Fruit fly (Drosophila melanogaster) whole organism, embryonic: ENCODE measurements around the gene Dhdds.

Source experiments
- Atf6 ChIP-seq: fragments of 200-800 bp; sonication (Bioruptor generic); IDR thresholded peaks from 2 replicates; pipeline ENCODE4 v1.3.6; 2022; ENCODE audit warnings: missing biosample characterization, missing genetic modification characterization
- Awh ChIP-seq: fragments of 200-800 bp; sonication (Bioruptor generic); IDR thresholded peaks from 2 replicates; pipeline ENCODE4, ENCODE4 v1.3.6; 2022; ENCODE audit warnings: missing biosample characterization, missing genetic modification characterization
- CG11456 ChIP-seq: fragments of 200-800 bp; sonication (Bioruptor generic); IDR thresholded peaks from 3 replicates; pipeline ENCODE4 v1.3.6; 2022; ENCODE audit warnings: missing biosample characterization, missing genetic modification characterization
- CG12299 ChIP-seq: fragments of 200-800 bp; sonication (Bioruptor generic); optimal IDR thresholded peaks from 2 replicates; lab custom pipeline; 2018; ENCODE audit warnings: missing biosample characterization, mild to moderate bottlenecking, missing genetic modification characterization
- CG12744 ChIP-seq: fragments of 200-800 bp; sonication (Bioruptor generic); optimal IDR thresholded peaks from 2 replicates; lab custom pipeline; 2016; ENCODE audit warnings: missing biosample characterization, missing genetic modification characterization
- CG14014 ChIP-seq: fragments of 200-800 bp; sonication (Bioruptor generic); IDR thresholded peaks from 2 replicates; pipeline ENCODE4 v1.3.6; 2022; ENCODE audit warnings: missing biosample characterization, missing genetic modification characterization
- CG17912 ChIP-seq: fragments of 200-800 bp; sonication (Bioruptor generic); optimal IDR thresholded peaks from 2 replicates; lab custom pipeline; 2018; ENCODE audit warnings: missing biosample characterization, mild to moderate bottlenecking, missing genetic modification characterization
- CG30403 ChIP-seq: fragments of 200-800 bp; sonication (Bioruptor generic); optimal IDR thresholded peaks from 3 replicates; lab custom pipeline; 2016; ENCODE audit warnings: missing biosample characterization, missing genetic modification characterization
- CG30431 ChIP-seq: fragments of 200-800 bp; sonication (Bioruptor generic); optimal IDR thresholded peaks from 2 replicates; lab custom pipeline; 2017; ENCODE audit warnings: missing biosample characterization, missing genetic modification characterization
- CG3065 ChIP-seq: fragments of 200-800 bp; sonication (Bioruptor generic); optimal IDR thresholded peaks from 2 replicates; lab custom pipeline; 2016; ENCODE audit warnings: missing biosample characterization, missing genetic modification characterization
- CG31388 ChIP-seq: fragments of 200-800 bp; sonication (Bioruptor generic); optimal IDR thresholded peaks from 2 replicates; lab custom pipeline; 2016; ENCODE audit warnings: missing biosample characterization, missing genetic modification characterization
- CG3163 ChIP-seq: fragments of 200-800 bp; sonication (Bioruptor generic); optimal IDR thresholded peaks from 3 replicates; lab custom pipeline; 2016; ENCODE audit warnings: missing biosample characterization, missing genetic modification characterization
- CG33213 ChIP-seq: fragments of 200-800 bp; sonication (Bioruptor generic); optimal IDR thresholded peaks from 3 replicates; lab custom pipeline; 2016; ENCODE audit warnings: missing biosample characterization, missing genetic modification characterization
- CG3726 ChIP-seq: fragments of 200-800 bp; sonication (Bioruptor generic); IDR thresholded peaks from 3 replicates; pipeline ENCODE4, ENCODE4 v1.3.6; 2022; ENCODE audit warnings: missing biosample characterization, missing genetic modification characterization
- CG3838 ChIP-seq: fragments of 200-800 bp; sonication (Bioruptor generic); optimal IDR thresholded peaks from 3 replicates; lab custom pipeline; 2016; ENCODE audit warnings: missing biosample characterization, missing genetic modification characterization
- CG4328 ChIP-seq: fragments of 200-800 bp; sonication (Bioruptor generic); optimal IDR thresholded peaks from 3 replicates; lab custom pipeline; 2017; ENCODE audit warnings: missing biosample characterization, missing genetic modification reagents, missing genetic modification characterization
- CG4854 ChIP-seq: fragments of 200-800 bp; sonication (Bioruptor generic); optimal IDR thresholded peaks from 2 replicates; lab custom pipeline; 2016; ENCODE audit warnings: missing biosample characterization, missing genetic modification characterization, inconsistent platforms
- CG7839 ChIP-seq: fragments of 200-800 bp; sonication (Bioruptor generic); optimal IDR thresholded peaks from 3 replicates; lab custom pipeline; 2018; ENCODE audit warnings: missing biosample characterization, mild to moderate bottlenecking, missing genetic modification characterization, moderate library complexity
- CG7963 ChIP-seq: fragments of 200-800 bp; sonication (Bioruptor generic); IDR thresholded peaks from 3 replicates; pipeline ENCODE4 v1.3.6; 2022; ENCODE audit warnings: missing biosample characterization, missing genetic modification characterization; ENCODE audit not compliant: partially characterized antibody
- CG8944 ChIP-seq: fragments of 200-800 bp; sonication (Bioruptor generic); optimal IDR thresholded peaks from 3 replicates; lab custom pipeline; 2016; ENCODE audit warnings: missing biosample characterization, missing genetic modification characterization
- CG9609 ChIP-seq: fragments of 200-800 bp; sonication (Bioruptor generic); optimal IDR thresholded peaks from 3 replicates; lab custom pipeline; 2016; ENCODE audit warnings: missing biosample characterization, missing genetic modification characterization
- CkIIα-i1 ChIP-seq: fragments of 200-800 bp; sonication (Bioruptor generic); IDR thresholded peaks from 2 replicates; pipeline ENCODE4 v1.3.6; 2022; ENCODE audit warnings: missing biosample characterization, missing genetic modification characterization
- Doc3 ChIP-seq: fragments of 200-800 bp; sonication (Bioruptor generic); IDR thresholded peaks from 3 replicates; pipeline ENCODE4 v1.3.6; 2022; ENCODE audit warnings: missing biosample characterization, missing genetic modification characterization; ENCODE audit not compliant: partially characterized antibody
- Dref ChIP-seq: fragments of 200-800 bp; sonication (Bioruptor generic); IDR thresholded peaks from 2 replicates; pipeline ENCODE4 v1.3.6; 2022; ENCODE audit warnings: missing biosample characterization, missing genetic modification characterization
- Fer1 ChIP-seq: fragments of 200-800 bp; sonication (Bioruptor generic); optimal IDR thresholded peaks from 2 replicates; lab custom pipeline; 2017; ENCODE audit warnings: missing biosample characterization, mild to moderate bottlenecking, missing genetic modification characterization
- GATAe ChIP-seq: fragments of 200-800 bp; sonication (Bioruptor generic); conservative IDR thresholded peaks from 2 replicates; pipeline ENCODE4 v1.3.6; 2022; ENCODE audit warnings: missing biosample characterization, missing genetic modification characterization
- HLH4C ChIP-seq: fragments of 200-800 bp; sonication (Bioruptor generic); IDR thresholded peaks from 3 replicates; pipeline ENCODE4 v1.3.6; 2022; ENCODE audit warnings: missing biosample characterization, missing genetic modification characterization; ENCODE audit not compliant: partially characterized antibody
- MBD-R2 ChIP-seq: fragments of 200-800 bp; sonication (Bioruptor generic); IDR thresholded peaks from 2 replicates; pipeline ENCODE4 v1.3.6; 2022; ENCODE audit warnings: missing biosample characterization, missing genetic modification characterization
- Nf-YB ChIP-seq: fragments of 200-800 bp; sonication (Bioruptor generic); optimal IDR thresholded peaks from 3 replicates; lab custom pipeline; 2019; ENCODE audit warnings: missing biosample characterization, mild to moderate bottlenecking, missing genetic modification characterization, moderate library complexity
- Ssrp ChIP-seq: fragments of 200-800 bp; sonication (Bioruptor generic); optimal IDR thresholded peaks from 2 replicates; lab custom pipeline; 2018; ENCODE audit warnings: missing biosample characterization, mild to moderate bottlenecking, missing genetic modification characterization, moderate library complexity
- Xbp1 ChIP-seq: fragments of 200-800 bp; sonication (Bioruptor generic); optimal IDR thresholded peaks from 3 replicates; lab custom pipeline; 2016; ENCODE audit warnings: missing biosample characterization, mild to moderate bottlenecking, missing genetic modification characterization
- br ChIP-seq: fragments of >200 bp; optimal IDR thresholded peaks from 2 replicates; lab custom pipeline; 2017
- btn ChIP-seq: fragments of 200-800 bp; sonication (Bioruptor generic); optimal IDR thresholded peaks from 2 replicates; lab custom pipeline; 2016; ENCODE audit warnings: missing biosample characterization, missing genetic modification characterization
- cas ChIP-seq: fragments of 200-800 bp; sonication (Bioruptor generic); IDR thresholded peaks from 2 replicates; pipeline ENCODE4 v1.3.6; 2022; ENCODE audit warnings: missing biosample characterization, missing genetic modification characterization
- gcm ChIP-seq: fragments of 200-800 bp; sonication (Bioruptor generic); optimal IDR thresholded peaks from 2 replicates; lab custom pipeline; 2019; ENCODE audit warnings: missing biosample characterization, mild to moderate bottlenecking, missing genetic modification characterization, moderate library complexity
- gt ChIP-seq: fragments of 200-800 bp; sonication (Bioruptor generic); IDR thresholded peaks from 2 replicates; pipeline ENCODE4 v1.3.6; 2022; ENCODE audit warnings: missing biosample characterization, missing genetic modification characterization
- her ChIP-seq: fragments of 200-800 bp; sonication (Bioruptor generic); optimal IDR thresholded peaks from 2 replicates; lab custom pipeline; 2016; ENCODE audit warnings: missing biosample characterization, missing genetic modification characterization
- lmd ChIP-seq: fragments of 200-800 bp; sonication (Bioruptor generic); IDR thresholded peaks from 2 replicates; pipeline ENCODE4 v1.3.6; 2022; ENCODE audit warnings: missing biosample characterization, missing genetic modification characterization
- org-1 ChIP-seq: fragments of 200-800 bp; sonication (Bioruptor generic); optimal IDR thresholded peaks from 2 replicates; lab custom pipeline; 2017; ENCODE audit warnings: missing biosample characterization, missing genetic modification characterization
- pan ChIP-seq, 4 experiments: fragments of >200 bp in 3 of 4; fragments of 200-800 bp in 1 of 4; sonication (Bioruptor generic) in 1 of 4; optimal IDR thresholded peaks in 3 of 4; IDR thresholded peaks in 1 of 4; 2 replicates each; pipeline versions ENCODE4 v1.3.6 to Lab custom; 2017 to 2022; ENCODE audit warnings: missing biosample characterization in 2 of 4, missing genetic modification characterization in 2 of 4, mixed read lengths in 1 of 4
- pb ChIP-seq: fragments of 200-800 bp; sonication (Bioruptor generic); optimal IDR thresholded peaks from 3 replicates; lab custom pipeline; 2016; ENCODE audit warnings: missing biosample characterization, missing genetic modification characterization
- rib ChIP-seq: fragments of 200-800 bp; sonication (Bioruptor generic); IDR thresholded peaks from 2 replicates; pipeline ENCODE4 v1.3.6; 2022; ENCODE audit warnings: missing biosample characterization, missing genetic modification characterization
- run ChIP-seq: fragments of 200-800 bp; sonication (Bioruptor generic); optimal IDR thresholded peaks from 3 replicates; lab custom pipeline; 2018; ENCODE audit warnings: missing biosample characterization, mild to moderate bottlenecking, missing genetic modification characterization
- sc ChIP-seq, 3 experiments: fragments of >200 bp in 2 of 3; fragments of 200-800 bp in 1 of 3; sonication (Bioruptor generic) in 1 of 3; optimal IDR thresholded peaks; 2 replicates in 2 of 3; 3 replicates in 1 of 3; lab custom pipeline; 2017; ENCODE audit warnings: mild to moderate bottlenecking in 1 of 3, missing biosample characterization in 1 of 3, missing genetic modification characterization in 1 of 3, missing genetic modification reagents in 1 of 3
- slou ChIP-seq: fragments of 200-800 bp; sonication (Bioruptor generic); optimal IDR thresholded peaks from 3 replicates; lab custom pipeline; 2016; ENCODE audit warnings: missing biosample characterization, missing genetic modification characterization
- so ChIP-seq: fragments of 200-800 bp; sonication (Bioruptor generic); IDR thresholded peaks from 3 replicates; pipeline ENCODE4 v1.3.6; 2022; ENCODE audit warnings: missing biosample characterization, missing genetic modification characterization
- stc ChIP-seq: fragments of 200-800 bp; sonication (Bioruptor generic); IDR thresholded peaks from 2 replicates; pipeline ENCODE4 v1.3.6; 2022; ENCODE audit warnings: missing biosample characterization, missing genetic modification characterization
- trem ChIP-seq: fragments of 200-800 bp; optimal IDR thresholded peaks from 3 replicates; lab custom pipeline; 2019; ENCODE audit warnings: missing biosample characterization, mild to moderate bottlenecking, missing genetic modification characterization, moderate library complexity
- trh ChIP-seq: fragments of 200-800 bp; sonication (Bioruptor generic); optimal IDR thresholded peaks from 2 replicates; lab custom pipeline; 2016; ENCODE audit warnings: missing biosample characterization, missing genetic modification characterization
- zen ChIP-seq: fragments of 200-800 bp; sonication (Bioruptor generic); optimal IDR thresholded peaks from 3 replicates; lab custom pipeline; 2018; ENCODE audit warnings: missing biosample characterization, mild to moderate bottlenecking, missing genetic modification characterization, moderate library complexity

Gene Dhdds

DNA sequence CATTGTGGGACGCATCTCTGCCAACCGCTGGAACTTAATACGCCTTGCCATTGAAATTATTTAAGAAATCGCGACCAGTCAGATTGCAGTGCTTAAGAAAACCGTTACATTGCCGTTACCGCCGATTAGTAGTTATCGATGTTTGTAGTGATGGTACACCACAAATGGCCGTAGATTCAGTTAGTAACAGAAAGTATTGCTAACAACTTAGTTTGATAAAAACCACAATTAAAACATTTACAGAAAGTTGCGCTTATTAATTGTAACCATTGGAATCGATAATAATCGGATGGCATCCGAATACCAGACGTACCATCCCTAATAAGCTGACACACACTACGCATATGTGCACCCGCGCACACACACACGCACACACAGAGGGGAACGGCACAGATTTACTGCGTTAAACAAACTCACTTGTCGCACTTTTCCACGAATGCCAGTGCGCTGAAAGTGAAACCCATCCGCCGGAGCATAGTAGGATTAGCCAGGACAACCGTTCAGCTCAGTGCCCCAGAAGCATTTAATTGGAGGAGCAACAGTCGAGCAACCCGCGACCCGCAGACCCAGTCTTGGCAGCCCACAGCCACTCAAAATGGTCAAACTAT is 13.0 kb downstream of the Dhdds start, which contains the start of the genes hdm and Ykt6 (continued):
- TF ChIP-seq org-1 (GFP tag; lab: Kevin White, UChicago) (peak; percentile 28), CG4328 (GFP tag; lab: Kevin White, UChicago) (peak; percentile 9), CG4854 (GFP tag; lab: Kevin White, UChicago) (peak; percentile 28), CG7839 (tag; lab: Kevin White, UChicago) (no peak), so (GFP tag; lab: Robert Waterston, UW) (peak; percentile 84), br (lab: Kevin White, UChicago) (no peak), CG33213 (GFP tag; lab: Kevin White, UChicago) (peak; percentile 72), CG17912 (GFP tag; lab: Kevin White, UChicago) (no peak), CG30403 (GFP tag; lab: Kevin White, UChicago) (peak; percentile 83), her (GFP tag; lab: Kevin White, UChicago) (peak; percentile 87), pan (optimal IDR thresholded peaks at IDR 0.05; lab: Kevin White, UChicago) (no peak), pan (GFP tag; optimal IDR thresholded peaks at IDR 0.05 in 1 of 2, IDR thresholded peaks at IDR 0.05 in 1 of 2) (peak in 1 of 2 experiments; percentile 81), CG30431 (peak; percentile 42), HLH4C (GFP tag; lab: Robert Waterston, UW) (peak; percentile 95), trem (tag; lab: Kevin White, UChicago) (peak; percentile 81), Awh (GFP tag; lab: Robert Waterston, UW) (peak; percentile 74; the same call in 1 of the 2 replicates), stc (GFP tag; lab: Robert Waterston, UW) (peak; percentile 78), Xbp1 (GFP tag; lab: Kevin White, UChicago) (peak; percentile 83), CG12744 (GFP tag; lab: Kevin White, UChicago) (peak; percentile 58), slou (GFP tag; lab: Kevin White, UChicago) (peak; percentile 64), gt (peak; percentile 53), rib (GFP tag; lab: Robert Waterston, UW) (peak; percentile 78; the same call in 1 of the 2 replicates), trh (GFP tag; lab: Kevin White, UChicago) (peak; percentile 34), cas (GFP tag; lab: Robert Waterston, UW) (peak; percentile 45; the same call in 1 of the 2 replicates), CG3726 (GFP tag; lab: Robert Waterston, UW) (0 out of 3 replicates have a peak, but pooled peaks have one; percentile 63), pb (peak; percentile 31), run (tag; lab: Kevin White, UChicago) (no peak), Nf-YB (GFP tag; lab: Kevin White, UChicago) (peak; percentile 47), CG7963 (GFP tag; lab: Robert Waterston, UW) (peak; percentile 77), CG14014 (GFP tag; lab: Robert Waterston, UW) (peak; percentile 81), Doc3 (peak; percentile 98), lmd (GFP tag; lab: Robert Waterston, UW) (no peak; the same call in none of the 2 replicates), CkIIα-i1 (GFP tag; lab: Robert Waterston, UW) (no peak), Ssrp (peak; percentile 53), Atf6 (peak; percentile 85), CG3838 (GFP tag; lab: Kevin White, UChicago) (no peak), zen (tag; lab: Kevin White, UChicago) (peak; percentile 71), btn (peak; percentile 23), CG9609 (GFP tag; lab: Kevin White, UChicago) (peak; percentile 84), CG8944 (GFP tag; lab: Kevin White, UChicago) (peak; percentile 71), CG31388 (GFP tag; lab: Kevin White, UChicago) (peak; percentile 8), CG12299 (tag; lab: Kevin White, UChicago) (peak; percentile 59), MBD-R2 (GFP tag; lab: Robert Waterston, UW) (peak; percentile 88), Dref (peak; percentile 75), CG11456 (GFP tag; lab: Robert Waterston, UW) (no peak; the same call in 1 of the 3 replicates), sc (optimal IDR thresholded peaks at IDR 0.05; lab: Kevin White, UChicago) (no peak), sc (GFP tag; optimal IDR thresholded peaks at IDR 0.05; lab: Kevin White, UChicago) (no peak), Fer1 (peak; percentile 79), GATAe (GFP tag; lab: Robert Waterston, UW) (no peak), CG3065 (peak; percentile 38), gcm (GFP tag; lab: Kevin White, UChicago) (peak; percentile 48), CG3163 (GFP tag; lab: Kevin White, UChicago) (peak; percentile 73)
